Fruit fly (Drosophila melanogaster): ENCODE results near the gene CG7203.

CG7203 gene

dm6 chr2L:7790081-7790447 lies 37.1 kb upstream of the CG7203 start:
- no peak for TF ChIP-seq dsf (GFP tag; optimal IDR thresholded peaks at IDR 0.05; ENCODE audit: borderline replicate concordance)

dm6 chr2L:7788952-7789466 lies 36.0 kb upstream of the CG7203 start:
- no peak for TF ChIP-seq brk (GFP tag; optimal IDR thresholded peaks at IDR 0.05)
- no peak for TF ChIP-seq CrebA (GFP tag; optimal IDR thresholded peaks at IDR 0.05; ENCODE audit: borderline replicate concordance)
- no peak for TF ChIP-seq OdsH (GFP tag; optimal IDR thresholded peaks at IDR 0.05)
- TF ChIP-seq psq (GFP tag; optimal IDR thresholded peaks at IDR 0.05) = no peak
- TF ChIP-seq Hr83 (GFP tag; optimal IDR thresholded peaks at IDR 0.05; ENCODE audit: poor library complexity, severe bottlenecking) = no peak
- TF ChIP-seq dsf (GFP tag; optimal IDR thresholded peaks at IDR 0.05; ENCODE audit: borderline replicate concordance) = no peak
- TF ChIP-seq dmrt93B (GFP tag; optimal IDR thresholded peaks at IDR 0.05) = no peak
- no peak for TF ChIP-seq Mio (GFP tag; optimal IDR thresholded peaks at IDR 0.05)
- TF ChIP-seq br (GFP tag; optimal IDR thresholded peaks at IDR 0.05) = no peak
- no peak for TF ChIP-seq sage (GFP tag; optimal IDR thresholded peaks at IDR 0.05)
- no peak for TF ChIP-seq Sp1 (GFP tag; optimal IDR thresholded peaks at IDR 0.05)
- no peak for TF ChIP-seq CG32264 (GFP tag; optimal IDR thresholded peaks at IDR 0.05)
- TF ChIP-seq dl (GFP tag; optimal IDR thresholded peaks at IDR 0.05; ENCODE audit: insufficient read depth in 1 of 2, partially characterized antibody in 2 of 2) = no peak
- no peak for TF ChIP-seq rgr (GFP tag; optimal IDR thresholded peaks at IDR 0.05)
- no peak for TF ChIP-seq h (GFP tag; optimal IDR thresholded peaks at IDR 0.05)
- no peak for TF ChIP-seq N (GFP tag; optimal IDR thresholded peaks at IDR 0.05)
- TF ChIP-seq GATAd (GFP tag; optimal IDR thresholded peaks at IDR 0.05) = no peak
- no peak for TF ChIP-seq Rel (GFP tag; optimal IDR thresholded peaks at IDR 0.05)
- no peak for TF ChIP-seq Rel (tag; optimal IDR thresholded peaks at IDR 0.05)

dm6 chr2L:7782788-7783401 lies 29.9 kb upstream of the CG7203 start, which contains the start of gene Brd7-9:
TSS of gene Brd7-9 (plus strand) at chr2L:7782865.
- TF ChIP-seq foxo (GFP tag; optimal IDR thresholded peaks at IDR 0.05) (peak in 1 of 2 experiments; percentile 74), fru (GFP tag; optimal IDR thresholded peaks at IDR 0.05) (peak; percentile 58), rgr (GFP tag; optimal IDR thresholded peaks at IDR 0.05) (peak; percentile 66), ey (GFP tag; optimal IDR thresholded peaks at IDR 0.05) (peak; percentile 56), h (GFP tag; optimal IDR thresholded peaks at IDR 0.05) (peak; percentile 68), br (GFP tag; optimal IDR thresholded peaks at IDR 0.05) (peak; percentile 52), Dfd (GFP tag; optimal IDR thresholded peaks at IDR 0.05) (no peak), Hr83 (GFP tag; optimal IDR thresholded peaks at IDR 0.05; ENCODE audit: poor library complexity, severe bottlenecking) (peak; percentile 61), HLH106 (tag; optimal IDR thresholded peaks at IDR 0.05) (peak; percentile 57), sv (GFP tag; optimal IDR thresholded peaks at IDR 0.05) (peak; percentile 24), CrebA (GFP tag; optimal IDR thresholded peaks at IDR 0.05; ENCODE audit: borderline replicate concordance) (no peak), Rel (GFP tag; optimal IDR thresholded peaks at IDR 0.05) (peak; percentile 8), Rel (tag; optimal IDR thresholded peaks at IDR 0.05) (no peak), psq (GFP tag; optimal IDR thresholded peaks at IDR 0.05) (peak; percentile 49), woc (GFP tag; optimal IDR thresholded peaks at IDR 0.05) (no peak), OdsH (GFP tag; optimal IDR thresholded peaks at IDR 0.05) (peak; percentile 58), N (GFP tag; optimal IDR thresholded peaks at IDR 0.05) (no peak), tai (GFP tag; optimal IDR thresholded peaks at IDR 0.05) (no peak), jim (GFP tag; optimal IDR thresholded peaks at IDR 0.05) (no peak), sage (GFP tag; optimal IDR thresholded peaks at IDR 0.05) (peak; percentile 56), dmrt93B (GFP tag; optimal IDR thresholded peaks at IDR 0.05) (no peak), Jra (GFP tag; optimal IDR thresholded peaks at IDR 0.05) (peak; percentile 6)

- TF ChIP-seq sage (GFP tag; optimal IDR thresholded peaks at IDR 0.05) = no peak
- TF ChIP-seq foxo (GFP tag; optimal IDR thresholded peaks at IDR 0.05) = no peak
- no peak for TF ChIP-seq ey (GFP tag; optimal IDR thresholded peaks at IDR 0.05)
- TF ChIP-seq GATAd (GFP tag; optimal IDR thresholded peaks at IDR 0.05) = no peak
- TF ChIP-seq Sp1 (GFP tag; optimal IDR thresholded peaks at IDR 0.05) = no peak
- no peak for TF ChIP-seq Rel (GFP tag; optimal IDR thresholded peaks at IDR 0.05)
- no peak for TF ChIP-seq Rel (tag; optimal IDR thresholded peaks at IDR 0.05)
- no peak for TF ChIP-seq h (GFP tag; optimal IDR thresholded peaks at IDR 0.05)
- TF ChIP-seq lola (GFP tag; optimal IDR thresholded peaks at IDR 0.05) = no peak
- TF ChIP-seq CG9705 (GFP tag; optimal IDR thresholded peaks at IDR 0.05) = no peak
- no peak for TF ChIP-seq Myc (optimal IDR thresholded peaks at IDR 0.05)
- TF ChIP-seq brk (GFP tag; optimal IDR thresholded peaks at IDR 0.05) = no peak
- TF ChIP-seq CG32264 (GFP tag; optimal IDR thresholded peaks at IDR 0.05) = no peak
These were observed 28.2 kb upstream of the CG7203 start, which contains the start of gene CG7164 for dm6 chr2L:7781165-7781564. TSS of gene CG7164 (plus strand) at chr2L:7781465.
